Worm (Caenorhabditis elegans) whole organism, L1 larva: ENCODE data around the gene lmtr-3.

Experiments used
- aly-2 ChIP-seq: fragments of 150-350 bp; optimal IDR thresholded peaks from 2 replicates; lab custom pipeline; 2014; ENCODE audit warnings: missing biosample characterization, missing genetic modification characterization
- blmp-1 ChIP-seq: fragments of 150-350 bp; optimal IDR thresholded peaks from 2 replicates; lab custom pipeline; 2014; ENCODE audit warnings: missing biosample characterization, missing genetic modification characterization
- fkh-10 ChIP-seq: sonication (generic microtip); optimal IDR thresholded peaks from 2 replicates; lab custom pipeline; 2017; ENCODE audit warnings: missing biosample characterization, missing genetic modification reagents, missing genetic modification characterization
- jun-1 ChIP-seq: fragments of 150-350 bp; optimal IDR thresholded peaks from 2 replicates; lab custom pipeline; 2014; ENCODE audit warnings: missing biosample characterization, missing genetic modification reagents, missing genetic modification characterization
- lin-35 ChIP-seq, 2 experiments: fragments of 150-350 bp; optimal IDR thresholded peaks; 2 replicates each; lab custom pipeline; 2014; ENCODE audit warnings: missing biosample characterization in 2 of 2, missing genetic modification characterization in 2 of 2, missing genetic modification reagents in 2 of 2
- lsy-2 ChIP-seq, 2 experiments: fragments of 150-350 bp; optimal IDR thresholded peaks; 2 replicates each; lab custom pipeline; 2014; ENCODE audit warnings: missing biosample characterization in 2 of 2, missing genetic modification characterization in 2 of 2
- nhr-11 ChIP-seq: fragments of 150-350 bp; optimal IDR thresholded peaks from 2 replicates; lab custom pipeline; 2014; ENCODE audit warnings: missing biosample characterization, missing genetic modification characterization
- pqm-1 ChIP-seq: sonication (generic microtip); optimal IDR thresholded peaks from 3 replicates; lab custom pipeline; 2017; ENCODE audit warnings: missing biosample characterization, missing genetic modification characterization
- snpc-4 ChIP-seq: fragments of 150-350 bp; optimal IDR thresholded peaks from 2 replicates; lab custom pipeline; 2014; ENCODE audit warnings: missing biosample characterization, missing genetic modification characterization
- zag-1 ChIP-seq: fragments of 150-350 bp; optimal IDR thresholded peaks from 2 replicates; lab custom pipeline; 2014; ENCODE audit warnings: missing biosample characterization, missing genetic modification characterization
- ztf-11 ChIP-seq, 2 experiments: sonication (generic microtip); optimal IDR thresholded peaks; 2 replicates each; lab custom pipeline; 2016 to 2017; ENCODE audit warnings: missing genetic modification characterization in 2 of 2, missing biosample characterization in 1 of 2, missing compliant biosample characterization in 1 of 2

DNA sequence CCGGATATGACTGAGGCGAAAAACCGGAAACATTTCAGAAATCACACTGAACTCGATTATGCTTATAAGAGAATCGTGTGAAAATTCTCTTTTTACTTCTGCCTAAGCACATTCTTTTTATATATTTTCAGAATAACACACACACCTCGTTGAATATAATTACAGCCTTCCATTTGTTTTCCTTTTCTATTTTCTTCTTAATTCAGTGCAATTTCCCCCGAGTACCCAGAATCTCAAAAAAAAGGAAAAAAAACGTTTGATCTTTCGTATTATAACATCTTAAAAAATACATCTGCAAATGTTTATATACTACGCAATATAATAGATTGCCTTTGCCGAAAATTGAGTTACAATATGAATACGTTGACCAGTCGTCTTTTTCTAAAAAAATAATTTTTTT lies 7.8 kb downstream of the lmtr-3 start:
- TF ChIP-seq snpc-4 (tag; lab: Kevin White, UChicago): no peak
- no peak for TF ChIP-seq jun-1
- TF ChIP-seq ztf-11 (tag; optimal IDR thresholded peaks at IDR 0.05; lab: Kevin White, UChicago): no peak
- no peak for TF ChIP-seq aly-2 (tag; lab: Kevin White, UChicago)
- no peak for TF ChIP-seq fkh-10 (GFP tag; lab: Kevin White, UChicago)
- TF ChIP-seq lsy-2 (tag; optimal IDR thresholded peaks at IDR 0.05; lab: Kevin White, UChicago): no peak
- TF ChIP-seq pqm-1 (tag; lab: Kevin White, UChicago): no peak
- TF ChIP-seq zag-1: no peak
- peak; percentile 0 for TF ChIP-seq nhr-11
- no peak for TF ChIP-seq lin-35 (GFP tag; optimal IDR thresholded peaks at IDR 0.05; lab: Kevin White, UChicago)
- TF ChIP-seq blmp-1 (tag; lab: Kevin White, UChicago): no peak
